Worm (Caenorhabditis elegans) whole organism, young adult: Measurements from ENCODE around the gene sms-2.

ENCODE experiments used
- B0019.2 ChIP-seq: fragments of 200-800 bp; sonication (Bioruptor generic); conservative IDR thresholded peaks from 2 replicates; pipeline ENCODE4 v1.3.6; 2022; ENCODE audit warnings: missing genetic modification reagents, missing genetic modification characterization, missing compliant biosample characterization
- B0336.3 ChIP-seq: fragments of 200-800 bp; sonication (Bioruptor generic); IDR thresholded peaks from 2 replicates; pipeline ENCODE4 v1.3.6; 2022; ENCODE audit warnings: missing genetic modification characterization, missing compliant biosample characterization
- C17E4.6 ChIP-seq: fragments of 200-800 bp; sonication (Bioruptor generic); IDR thresholded peaks from 2 replicates; pipeline ENCODE4 v1.3.6; 2022; ENCODE audit warnings: missing genetic modification reagents, missing genetic modification characterization, missing compliant biosample characterization
- F23B12.7 ChIP-seq: sonication (generic microtip); optimal IDR thresholded peaks from 2 replicates; lab custom pipeline; 2017; ENCODE audit warnings: missing genetic modification characterization, mild to moderate bottlenecking, missing compliant biosample characterization, antibody characterized with exemption, moderate library complexity; ENCODE audit not compliant: insufficient read depth
- F37B4.10 ChIP-seq: fragments of 200-800 bp; sonication (Bioruptor generic); IDR thresholded peaks from 2 replicates; pipeline ENCODE4 v1.3.6; 2022; ENCODE audit warnings: missing genetic modification characterization, missing compliant biosample characterization
- F52B5.7 ChIP-seq: sonication (generic microtip); optimal IDR thresholded peaks from 2 replicates; lab custom pipeline; 2016; ENCODE audit warnings: mild to moderate bottlenecking, missing genetic modification characterization, missing compliant biosample characterization
- F55B11.4 ChIP-seq: sonication (generic microtip); optimal IDR thresholded peaks from 2 replicates; lab custom pipeline; 2016; ENCODE audit warnings: missing compliant biosample characterization, missing genetic modification characterization, borderline replicate concordance; ENCODE audit not compliant: insufficient read depth
- F57A8.1 ChIP-seq: fragments of 200-800 bp; sonication (Bioruptor generic); optimal IDR thresholded peaks from 2 replicates; lab custom pipeline; 2018; ENCODE audit warnings: mild to moderate bottlenecking, missing genetic modification characterization, moderate library complexity, missing compliant biosample characterization
- K12H6.12 ChIP-seq: fragments of 200-800 bp; sonication (Bioruptor generic); optimal IDR thresholded peaks from 2 replicates; lab custom pipeline; 2018; ENCODE audit warnings: mild to moderate bottlenecking, missing genetic modification characterization, missing compliant biosample characterization
- Y53F4B.3 ChIP-seq: fragments of 200-800 bp; sonication (Bioruptor generic); IDR thresholded peaks from 2 replicates; pipeline ENCODE4 v1.3.6; 2022; ENCODE audit warnings: missing genetic modification reagents, missing genetic modification characterization, missing compliant biosample characterization
- Y79H2A.3 ChIP-seq: fragments of 200-800 bp; sonication (Bioruptor generic); conservative IDR thresholded peaks from 2 replicates; pipeline ENCODE4 v1.3.6; 2022; ENCODE audit warnings: missing genetic modification reagents, missing genetic modification characterization, missing compliant biosample characterization
- ZK185.1 ChIP-seq: sonication (generic microtip); optimal IDR thresholded peaks from 2 replicates; lab custom pipeline; 2016; ENCODE audit warnings: mild to moderate bottlenecking, missing genetic modification characterization, missing compliant biosample characterization; ENCODE audit not compliant: poor library complexity, severe bottlenecking
- akir-1 ChIP-seq: fragments of 200-800 bp; sonication (Bioruptor generic); optimal IDR thresholded peaks from 2 replicates; lab custom pipeline; 2018; ENCODE audit warnings: mild to moderate bottlenecking, missing genetic modification characterization, moderate library complexity, missing compliant biosample characterization
- aptf-2 ChIP-seq: fragments of 200-800 bp; sonication (Bioruptor generic); conservative IDR thresholded peaks from 2 replicates; pipeline ENCODE4 v1.3.6; 2022; ENCODE audit warnings: missing genetic modification reagents, missing genetic modification characterization, missing compliant biosample characterization
- bed-1 ChIP-seq: fragments of 200-800 bp; sonication (Bioruptor generic); IDR thresholded peaks from 2 replicates; pipeline ENCODE4 v1.3.6; 2022; ENCODE audit warnings: missing genetic modification reagents, missing genetic modification characterization, missing compliant biosample characterization
- cebp-1 ChIP-seq, 2 experiments: fragments of 200-800 bp in 1 of 2; sonication (Bioruptor generic) in 1 of 2; sonication (generic microtip) in 1 of 2; IDR thresholded peaks in 1 of 2; optimal IDR thresholded peaks in 1 of 2; 2 replicates each; pipeline versions ENCODE4 v1.3.6 to Lab custom; 2017 to 2022; ENCODE audit warnings: missing compliant biosample characterization in 2 of 2, missing genetic modification characterization in 2 of 2, mild to moderate bottlenecking in 1 of 2, missing genetic modification reagents in 1 of 2, moderate library complexity in 1 of 2
- cebp-2 ChIP-seq: fragments of 200-800 bp; sonication (Bioruptor generic); IDR thresholded peaks from 2 replicates; pipeline ENCODE4 v1.3.6; 2022; ENCODE audit warnings: missing genetic modification characterization, missing compliant biosample characterization
- chd-7 ChIP-seq: sonication (generic microtip); optimal IDR thresholded peaks from 2 replicates; lab custom pipeline; 2016; ENCODE audit warnings: mild to moderate bottlenecking, missing genetic modification characterization, moderate library complexity, missing compliant biosample characterization
- die-1 ChIP-seq: sonication (generic microtip); optimal IDR thresholded peaks from 2 replicates; lab custom pipeline; 2016; ENCODE audit warnings: missing genotype, mild to moderate bottlenecking, missing genetic modification characterization, missing compliant biosample characterization
- dox-1 ChIP-seq: fragments of 200-800 bp; sonication (Bioruptor generic); IDR thresholded peaks from 2 replicates; pipeline ENCODE4 v1.3.6; 2022; ENCODE audit warnings: missing genetic modification reagents, missing genetic modification characterization, missing compliant biosample characterization
- egl-44 ChIP-seq: fragments of 200-800 bp; sonication (Bioruptor generic); IDR thresholded peaks from 2 replicates; pipeline ENCODE4 v1.3.6; 2022; ENCODE audit warnings: missing genetic modification reagents, missing genetic modification characterization, missing compliant biosample characterization
- egrh-3 ChIP-seq: fragments of 200-800 bp; sonication (Bioruptor generic); IDR thresholded peaks from 2 replicates; pipeline ENCODE4 v1.3.6; 2022; ENCODE audit warnings: missing genetic modification reagents, missing genetic modification characterization, missing compliant biosample characterization
- hmg-20 ChIP-seq: fragments of 200-800 bp; sonication (Bioruptor generic); IDR thresholded peaks from 2 replicates; pipeline ENCODE4 v1.3.6; 2022; ENCODE audit warnings: missing genetic modification reagents, missing genetic modification characterization, missing compliant biosample characterization
- hsf-1 ChIP-seq: fragments of 200-800 bp; sonication (Bioruptor generic); IDR thresholded peaks from 2 replicates; pipeline ENCODE4 v1.3.6; 2022; ENCODE audit warnings: missing genetic modification reagents, missing genetic modification characterization, missing compliant biosample characterization
- let-607 ChIP-seq, 2 experiments: fragments of 200-800 bp in 1 of 2; sonication (Bioruptor generic) in 1 of 2; sonication (generic microtip) in 1 of 2; optimal IDR thresholded peaks; 2 replicates each; lab custom pipeline; 2016 to 2018; ENCODE audit warnings: mild to moderate bottlenecking in 2 of 2, missing compliant biosample characterization in 2 of 2, missing genetic modification characterization in 2 of 2, moderate library complexity in 2 of 2, missing genotype in 1 of 2
- lin-26 ChIP-seq: fragments of 200-800 bp; sonication (Bioruptor generic); IDR thresholded peaks from 2 replicates; pipeline ENCODE4 v1.3.6; 2022; ENCODE audit warnings: missing genetic modification reagents, missing genetic modification characterization, missing compliant biosample characterization
- lin-35 ChIP-seq, 3 experiments: fragments of 150-350 bp in 2 of 3; sonication (generic microtip) in 1 of 3; optimal IDR thresholded peaks; 2 replicates each; lab custom pipeline; 2014 to 2018; ENCODE audit warnings: missing biosample characterization in 3 of 3, missing genetic modification characterization in 3 of 3, missing genetic modification reagents in 3 of 3
- lin-40 ChIP-seq: sonication (generic microtip); optimal IDR thresholded peaks from 2 replicates; lab custom pipeline; 2016; ENCODE audit warnings: missing genetic modification characterization, mild to moderate bottlenecking, missing compliant biosample characterization, missing genotype, missing genetic modification reagents
- lir-1 ChIP-seq: fragments of 200-800 bp; sonication (Bioruptor generic); conservative IDR thresholded peaks from 2 replicates; pipeline ENCODE4 v1.3.6; 2022; ENCODE audit warnings: missing genetic modification reagents, missing genetic modification characterization, missing compliant biosample characterization
- madf-10 ChIP-seq: sonication (generic microtip); optimal IDR thresholded peaks from 2 replicates; lab custom pipeline; 2016; ENCODE audit warnings: mild to moderate bottlenecking, missing genetic modification characterization, missing compliant biosample characterization
- mcd-1 ChIP-seq: fragments of 200-800 bp; sonication (Bioruptor generic); IDR thresholded peaks from 2 replicates; pipeline ENCODE4 v1.3.6; 2022; ENCODE audit warnings: missing genetic modification reagents, missing genetic modification characterization, missing compliant biosample characterization
- nhr-120 ChIP-seq: fragments of 200-800 bp; sonication (Bioruptor generic); IDR thresholded peaks from 2 replicates; pipeline ENCODE4 v1.3.6; 2022; ENCODE audit warnings: missing genetic modification characterization, missing compliant biosample characterization
- nhr-80 ChIP-seq: sonication (generic microtip); optimal IDR thresholded peaks from 2 replicates; lab custom pipeline; 2016; ENCODE audit warnings: missing genetic modification characterization, missing compliant biosample characterization
- pbrm-1 ChIP-seq: fragments of 200-800 bp; sonication (Bioruptor generic); IDR thresholded peaks from 2 replicates; pipeline ENCODE4 v1.3.6; 2022; ENCODE audit warnings: missing genetic modification reagents, missing genetic modification characterization, missing compliant biosample characterization
- repo-1 ChIP-seq: sonication (generic microtip); optimal IDR thresholded peaks from 2 replicates; lab custom pipeline; 2017; ENCODE audit warnings: mild to moderate bottlenecking, missing genetic modification characterization, missing compliant biosample characterization
- sdz-38 ChIP-seq: sonication (generic microtip); optimal IDR thresholded peaks from 2 replicates; lab custom pipeline; 2016; ENCODE audit warnings: missing genotype, missing genetic modification characterization, missing compliant biosample characterization
- sea-2 ChIP-seq: fragments of 200-800 bp; sonication (Bioruptor generic); IDR thresholded peaks from 2 replicates; pipeline ENCODE4 v1.3.6; 2022; ENCODE audit warnings: missing genetic modification characterization, missing compliant biosample characterization
- snpc-1.1 ChIP-seq: sonication (generic microtip); optimal IDR thresholded peaks from 2 replicates; lab custom pipeline; 2017; ENCODE audit warnings: missing genetic modification characterization, mild to moderate bottlenecking, missing compliant biosample characterization, antibody characterized with exemption, moderate library complexity, missing genotype, missing genetic modification reagents; ENCODE audit not compliant: insufficient read depth
- snpc-3.4 ChIP-seq: sonication (generic microtip); optimal IDR thresholded peaks from 2 replicates; lab custom pipeline; 2017; ENCODE audit warnings: missing genetic modification characterization, mild to moderate bottlenecking, missing compliant biosample characterization, antibody characterized with exemption, moderate library complexity, missing genotype, missing genetic modification reagents
- zfh-2 ChIP-seq: fragments of 200-800 bp; sonication (Bioruptor generic); conservative IDR thresholded peaks from 2 replicates; pipeline ENCODE4 v1.3.6; 2022; ENCODE audit warnings: missing genetic modification reagents, missing genetic modification characterization, missing compliant biosample characterization
- ztf-26 ChIP-seq: sonication (generic microtip); optimal IDR thresholded peaks from 2 replicates; lab custom pipeline; 2017; ENCODE audit warnings: missing genetic modification characterization, missing compliant biosample characterization

Gene sms-2

ce11 chrX:949466-949865 is 783 bp upstream of the sms-2 start (continued):
- TF ChIP-seq lir-1, result no peak
- no peak for TF ChIP-seq cebp-2 (GFP tag; lab: Robert Waterston, UW)
- no peak for TF ChIP-seq ztf-26 (tag; lab: Kevin White, UChicago)
- TF ChIP-seq F37B4.10, result no peak
- peak in 1 of 3 experiments; percentile 36 for TF ChIP-seq lin-35 (GFP tag; optimal IDR thresholded peaks at IDR 0.05; lab: Kevin White, UChicago)
- peak; percentile 46 for TF ChIP-seq nhr-80
- TF ChIP-seq egrh-3 (GFP tag; lab: Robert Waterston, UW), result peak; percentile 62
- 0 out of 2 replicates have a peak, but pooled peaks have one; percentile 42 for TF ChIP-seq hsf-1
- peak; percentile 28 for TF ChIP-seq die-1 (tag; lab: Kevin White, UChicago)
- TF ChIP-seq Y79H2A.3 (GFP tag; lab: Robert Waterston, UW), result no peak
- TF ChIP-seq madf-10, result peak; percentile 71
- peak; percentile 97 for TF ChIP-seq K12H6.12 (tag; lab: Kevin White, UChicago)
- TF ChIP-seq aptf-2 (GFP tag; lab: Robert Waterston, UW), result no peak
- TF ChIP-seq mcd-1 (GFP tag; lab: Robert Waterston, UW), result peak; percentile 68
- peak; percentile 60; the same call in 1 of the 2 replicates for TF ChIP-seq B0336.3 (GFP tag; lab: Robert Waterston, UW)
- TF ChIP-seq bed-1 (GFP tag; lab: Robert Waterston, UW), result no peak
- no peak for TF ChIP-seq sdz-38 (tag; lab: Kevin White, UChicago)
- no peak for TF ChIP-seq nhr-120 (GFP tag; lab: Robert Waterston, UW)
- peak; percentile 53 for TF ChIP-seq akir-1
- no peak for TF ChIP-seq snpc-1.1 (tag; lab: Kevin White, UChicago)
- TF ChIP-seq zfh-2 (GFP tag; lab: Robert Waterston, UW), result peak; percentile 97
- TF ChIP-seq snpc-3.4 (tag; lab: Kevin White, UChicago), result no peak
- TF ChIP-seq chd-7 (tag; lab: Kevin White, UChicago), result peak; percentile 59
- peak; percentile 59; the same call in 1 of the 2 replicates for TF ChIP-seq lin-26
- TF ChIP-seq sea-2, result no peak
- TF ChIP-seq F23B12.7, result peak; percentile 4
- TF ChIP-seq pbrm-1 (GFP tag; lab: Robert Waterston, UW), result peak; percentile 71
- no peak for TF ChIP-seq F57A8.1 (GFP tag; lab: Kevin White, UChicago)
- 0 out of 2 replicates have a peak, but pooled peaks have one; percentile 22 for TF ChIP-seq egl-44 (GFP tag; lab: Robert Waterston, UW)
- TF ChIP-seq repo-1 (tag; lab: Kevin White, UChicago), result no peak
- TF ChIP-seq ZK185.1, result peak; percentile 37

ce11 chrX:947885-948284 is 798 bp downstream of the sms-2 start:
- TF ChIP-seq ZK185.1 (no peak), lin-40 (no peak), F52B5.7 (no peak), egl-44 (GFP tag; lab: Robert Waterston, UW) (no peak), aptf-2 (GFP tag; lab: Robert Waterston, UW) (no peak), hmg-20 (no peak), B0019.2 (GFP tag; lab: Robert Waterston, UW) (no peak), C17E4.6 (no peak)

DNA sequence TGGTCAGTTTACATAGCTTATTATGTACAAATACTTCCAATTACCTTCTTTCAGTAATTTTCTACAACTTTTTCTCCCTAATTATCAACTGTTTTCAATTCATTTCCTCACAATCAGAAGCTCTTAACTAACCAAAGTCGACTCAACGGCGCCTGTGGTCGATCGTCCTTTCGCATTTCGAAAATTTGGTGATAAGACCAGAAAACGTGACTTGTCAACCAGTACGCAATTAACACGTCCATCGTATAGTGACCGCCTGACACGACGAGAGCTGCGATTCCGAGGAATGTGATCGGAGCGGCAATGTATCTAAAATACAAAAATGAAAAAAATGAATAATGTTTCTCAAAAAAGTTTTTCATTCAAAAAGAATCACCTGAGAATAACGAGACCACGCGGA is 3.0 kb downstream of the sms-2 start:
- TF ChIP-seq cebp-1 (GFP tag; IDR thresholded peaks at IDR 0.05; lab: Robert Waterston, UW) (peak; percentile 21; the same call in 1 of the 2 replicates), cebp-1 (tag; optimal IDR thresholded peaks at IDR 0.05; lab: Kevin White, UChicago) (peak; percentile 37), Y53F4B.3 (GFP tag; lab: Robert Waterston, UW) (no peak), egl-44 (GFP tag; lab: Robert Waterston, UW) (0 out of 2 replicates have a peak, but pooled peaks have one; percentile 24), F55B11.4 (no peak), nhr-80 (peak; percentile 88), hsf-1 (no peak), let-607 (tag; optimal IDR thresholded peaks at IDR 0.05; lab: Kevin White, UChicago) (peak in 1 of 2 experiments; percentile 45), dox-1 (peak; percentile 52)
